Fruit fly (Drosophila melanogaster) whole organism, prepupa: ENCODE data around the gene CG5386.

Experiments used
- Blimp-1 ChIP-seq: fragments of 200-800 bp; sonication (Bioruptor generic); optimal IDR thresholded peaks from 3 replicates; lab custom pipeline; 2017; ENCODE audit warnings: missing biosample characterization, missing genetic modification characterization, mild to moderate bottlenecking, moderate library complexity, missing genetic modification reagents
- CG10631 ChIP-seq: fragments of 200-800 bp; sonication (Bioruptor generic); optimal IDR thresholded peaks from 2 replicates; lab custom pipeline; 2016; ENCODE audit warnings: missing biosample characterization, missing genetic modification characterization
- CG10669 ChIP-seq: fragments of 200-800 bp; sonication (Bioruptor generic); optimal IDR thresholded peaks from 3 replicates; lab custom pipeline; 2018; ENCODE audit warnings: missing biosample characterization, mild to moderate bottlenecking, missing genetic modification characterization, moderate library complexity
- CG11294 ChIP-seq: fragments of 200-800 bp; sonication (Bioruptor generic); IDR thresholded peaks from 2 replicates; pipeline ENCODE4 v1.3.6; 2022; ENCODE audit warnings: missing biosample characterization, missing genetic modification characterization
- CG11762 ChIP-seq: fragments of 200-800 bp; sonication (Bioruptor generic); optimal IDR thresholded peaks from 3 replicates; lab custom pipeline; 2016; ENCODE audit warnings: missing biosample characterization, missing genetic modification characterization; ENCODE audit not compliant: insufficient read depth
- CG11902 ChIP-seq: fragments of 200-800 bp; sonication (Bioruptor generic); optimal IDR thresholded peaks from 3 replicates; lab custom pipeline; 2016; ENCODE audit warnings: missing biosample characterization, missing genetic modification characterization
- CG16779 ChIP-seq: fragments of 200-800 bp; sonication (Bioruptor generic); optimal IDR thresholded peaks from 3 replicates; lab custom pipeline; 2017; ENCODE audit warnings: missing biosample characterization, mild to moderate bottlenecking, missing genetic modification characterization
- CG34406 ChIP-seq: fragments of 200-800 bp; sonication (Bioruptor generic); optimal IDR thresholded peaks from 3 replicates; lab custom pipeline; 2016; ENCODE audit warnings: missing biosample characterization, missing genetic modification characterization
- CG4318 ChIP-seq: fragments of 200-800 bp; sonication (Bioruptor generic); optimal IDR thresholded peaks from 3 replicates; lab custom pipeline; 2017; ENCODE audit warnings: missing biosample characterization, mild to moderate bottlenecking, missing genetic modification characterization
- CG6163 ChIP-seq: fragments of 200-800 bp; sonication (Bioruptor generic); IDR thresholded peaks from 3 replicates; pipeline ENCODE4 v1.3.6; 2022; ENCODE audit warnings: missing biosample characterization, missing genetic modification characterization
- CG6792 ChIP-seq: fragments of 200-800 bp; sonication (Bioruptor generic); optimal IDR thresholded peaks from 3 replicates; lab custom pipeline; 2016; ENCODE audit warnings: missing biosample characterization, missing genetic modification characterization
- CG6808 ChIP-seq: fragments of 200-800 bp; sonication (Bioruptor generic); optimal IDR thresholded peaks from 3 replicates; lab custom pipeline; 2017; ENCODE audit warnings: missing biosample characterization, missing genetic modification characterization, mild to moderate bottlenecking, moderate library complexity, missing genetic modification reagents
- CG6854 ChIP-seq: fragments of 200-800 bp; sonication (Bioruptor generic); optimal IDR thresholded peaks from 2 replicates; lab custom pipeline; 2017; ENCODE audit warnings: missing biosample characterization, mild to moderate bottlenecking, missing genetic modification characterization
- CG7368 ChIP-seq: fragments of 200-800 bp; sonication (Bioruptor generic); optimal IDR thresholded peaks from 3 replicates; lab custom pipeline; 2016; ENCODE audit warnings: missing biosample characterization, missing genetic modification characterization
- CG8119 ChIP-seq: fragments of 200-800 bp; sonication (Bioruptor generic); IDR thresholded peaks from 3 replicates; pipeline ENCODE4 v1.3.6; 2022; ENCODE audit warnings: missing biosample characterization, missing genetic modification characterization
- CG8319 ChIP-seq: fragments of 200-800 bp; sonication (Bioruptor generic); optimal IDR thresholded peaks from 3 replicates; lab custom pipeline; 2016; ENCODE audit warnings: missing biosample characterization, missing genetic modification characterization
- CG8632 ChIP-seq: fragments of 200-800 bp; sonication (Bioruptor generic); optimal IDR thresholded peaks from 3 replicates; lab custom pipeline; 2016; ENCODE audit warnings: missing biosample characterization, missing genetic modification characterization
- CG9139 ChIP-seq: fragments of 200-800 bp; sonication (Bioruptor generic); optimal IDR thresholded peaks from 3 replicates; lab custom pipeline; 2017; ENCODE audit warnings: missing biosample characterization, mild to moderate bottlenecking, missing genetic modification characterization
- Eip75B ChIP-seq: fragments of 200-800 bp; sonication (Bioruptor generic); optimal IDR thresholded peaks from 3 replicates; lab custom pipeline; 2016; ENCODE audit warnings: missing biosample characterization, missing genetic modification characterization
- Eip78C ChIP-seq: fragments of 200-800 bp; sonication (Bioruptor generic); peaks from one replicate; lab custom pipeline; 2016; ENCODE audit warnings: missing biosample characterization, missing genetic modification characterization
- Eip93F ChIP-seq: fragments of 200-800 bp; sonication (Bioruptor generic); optimal IDR thresholded peaks from 2 replicates; lab custom pipeline; 2016; ENCODE audit warnings: missing biosample characterization, mild to moderate bottlenecking, missing genetic modification characterization
- Ets21C ChIP-seq: fragments of 200-800 bp; sonication (Bioruptor generic); optimal IDR thresholded peaks from 3 replicates; lab custom pipeline; 2016; ENCODE audit warnings: missing biosample characterization, missing genetic modification characterization
- Hr38 ChIP-seq: sonication (Bioruptor generic); optimal IDR thresholded peaks from 2 replicates; lab custom pipeline; 2016; ENCODE audit warnings: missing biosample characterization, missing genetic modification characterization
- Hr4 ChIP-seq: fragments of 200-800 bp; sonication (Bioruptor generic); optimal IDR thresholded peaks from 3 replicates; lab custom pipeline; 2016; ENCODE audit warnings: missing biosample characterization, missing genetic modification characterization
- Lpt ChIP-seq: fragments of 200-800 bp; sonication (Bioruptor generic); optimal IDR thresholded peaks from 3 replicates; lab custom pipeline; 2016; ENCODE audit warnings: missing biosample characterization, missing genetic modification characterization
- Met ChIP-seq: fragments of 200-800 bp; sonication (Bioruptor generic); optimal IDR thresholded peaks from 3 replicates; lab custom pipeline; 2016; ENCODE audit warnings: missing biosample characterization, missing genetic modification characterization
- OdsH ChIP-seq: fragments of 200-800 bp; sonication (Bioruptor generic); optimal IDR thresholded peaks from 3 replicates; lab custom pipeline; 2016; ENCODE audit warnings: missing biosample characterization, missing genetic modification characterization
- Smox ChIP-seq: fragments of 200-800 bp; sonication (Bioruptor generic); optimal IDR thresholded peaks from 3 replicates; lab custom pipeline; 2016; ENCODE audit warnings: missing biosample characterization, missing genetic modification characterization
- Sox102F ChIP-seq: fragments of 200-800 bp; sonication (Bioruptor generic); optimal IDR thresholded peaks from 2 replicates; lab custom pipeline; 2016; ENCODE audit warnings: missing biosample characterization, mild to moderate bottlenecking, missing genetic modification characterization
- Sox15 ChIP-seq: fragments of 200-800 bp; sonication (Bioruptor generic); optimal IDR thresholded peaks from 3 replicates; lab custom pipeline; 2016; ENCODE audit warnings: missing biosample characterization, missing genetic modification characterization
- acj6 ChIP-seq: fragments of 200-800 bp; sonication (Bioruptor generic); optimal IDR thresholded peaks from 3 replicates; lab custom pipeline; 2016; ENCODE audit warnings: missing biosample characterization, missing genetic modification characterization
- cyc ChIP-seq: fragments of 200-800 bp; sonication (Bioruptor generic); optimal IDR thresholded peaks from 3 replicates; lab custom pipeline; 2016; ENCODE audit warnings: missing biosample characterization, missing genetic modification characterization
- dsx ChIP-seq: fragments of 200-800 bp; optimal IDR thresholded peaks from 3 replicates; lab custom pipeline; 2019; ENCODE audit warnings: missing biosample characterization, mild to moderate bottlenecking, missing genetic modification characterization, moderate library complexity; ENCODE audit not compliant: poor library complexity, severe bottlenecking
- eg ChIP-seq: fragments of 200-800 bp; sonication (Bioruptor generic); IDR thresholded peaks from 3 replicates; pipeline ENCODE4 v1.3.6; 2022; ENCODE audit warnings: missing biosample characterization, missing genetic modification characterization
- fd59A ChIP-seq: fragments of 200-800 bp; sonication (Bioruptor generic); optimal IDR thresholded peaks from 2 replicates; lab custom pipeline; 2017; ENCODE audit warnings: missing biosample characterization, mild to moderate bottlenecking, missing genetic modification characterization, missing genetic modification reagents
- fkh ChIP-seq: fragments of 200-800 bp; sonication (Bioruptor generic); optimal IDR thresholded peaks from 3 replicates; lab custom pipeline; 2017; ENCODE audit warnings: missing biosample characterization, mild to moderate bottlenecking, missing genetic modification characterization, moderate library complexity
- lz ChIP-seq: fragments of 200-800 bp; sonication (Bioruptor generic); optimal IDR thresholded peaks from 3 replicates; lab custom pipeline; 2016; ENCODE audit warnings: missing biosample characterization, missing genetic modification characterization
- pdm3 ChIP-seq: fragments of 200-800 bp; sonication (Bioruptor generic); optimal IDR thresholded peaks from 3 replicates; lab custom pipeline; 2016; ENCODE audit warnings: missing biosample characterization, missing genetic modification characterization
- salr ChIP-seq, 2 experiments: fragments of 200-800 bp; sonication (Bioruptor generic); optimal IDR thresholded peaks; 3 replicates each; lab custom pipeline; 2016 to 2018; ENCODE audit warnings: missing biosample characterization in 2 of 2, missing genetic modification characterization in 2 of 2, mild to moderate bottlenecking in 1 of 2
- spab ChIP-seq: fragments of 200-800 bp; sonication (Bioruptor generic); optimal IDR thresholded peaks from 2 replicates; lab custom pipeline; 2017; ENCODE audit warnings: missing biosample characterization, mild to moderate bottlenecking, missing genetic modification characterization, missing genetic modification reagents
- topi ChIP-seq: fragments of 200-800 bp; sonication (Bioruptor generic); optimal IDR thresholded peaks from 3 replicates; lab custom pipeline; 2016; ENCODE audit warnings: missing biosample characterization, missing genetic modification characterization

Gene CG5386

DNA sequence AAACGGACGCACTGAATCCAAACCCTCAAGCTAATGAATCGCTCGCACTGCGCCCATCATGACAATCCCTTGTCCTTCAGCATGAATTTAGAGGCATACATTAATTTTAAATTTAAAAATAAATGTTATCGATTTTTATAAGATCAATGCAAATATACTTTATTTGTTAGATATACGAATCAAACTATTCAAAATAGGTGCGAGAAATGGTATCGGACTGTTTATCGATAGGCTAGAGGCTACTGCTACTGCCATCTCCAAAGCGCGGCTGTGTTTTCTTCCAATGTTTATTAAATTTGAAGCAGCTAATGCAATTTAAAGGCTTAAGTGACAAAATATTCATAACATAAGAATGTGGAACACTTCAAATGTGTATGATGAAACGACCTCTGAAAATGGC lies 39.0 kb upstream of the CG5386 start, which contains the start of gene CG43342:
Gene CG43342 (plus strand): TSS at position 264 of the 400 bp plus-strand sequence.
- TF ChIP-seq CG6854 (GFP tag; lab: Kevin White, UChicago) (no peak), Hr38 (GFP tag; lab: Kevin White, UChicago) (no peak), OdsH (GFP tag; lab: Kevin White, UChicago) (no peak), fkh (GFP tag; lab: Kevin White, UChicago) (peak; percentile 64), CG7368 (GFP tag; lab: Kevin White, UChicago) (no peak), pdm3 (GFP tag; lab: Kevin White, UChicago) (no peak), CG6163 (no peak)

DNA sequence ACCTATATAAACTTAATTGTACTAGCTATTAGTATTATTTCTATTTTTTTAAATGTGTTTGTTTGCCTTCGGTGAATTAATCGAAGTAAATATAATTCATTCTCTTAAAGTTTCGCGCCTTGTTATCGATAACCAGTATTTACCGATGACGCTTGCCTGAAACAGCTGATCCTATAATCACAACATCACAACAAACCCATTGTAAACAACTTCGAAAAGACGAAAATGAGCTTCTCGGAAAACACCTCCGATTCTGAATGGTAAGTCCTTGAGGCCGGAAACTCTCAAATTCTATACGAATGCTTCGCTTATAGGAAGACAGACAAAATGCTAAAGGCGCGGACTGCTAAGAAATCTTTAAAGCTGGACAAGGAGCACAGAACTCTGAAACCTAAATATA lies 37.9 kb upstream of the CG5386 start, which contains the start of gene CG34149:
Gene CG34149 (plus strand): TSS at position 187 of the 400 bp plus-strand sequence.
- peak; percentile 82 for TF ChIP-seq fkh (GFP tag; lab: Kevin White, UChicago)
- no peak for TF ChIP-seq CG11294 (GFP tag; lab: Robert Waterston, UW)

DNA sequence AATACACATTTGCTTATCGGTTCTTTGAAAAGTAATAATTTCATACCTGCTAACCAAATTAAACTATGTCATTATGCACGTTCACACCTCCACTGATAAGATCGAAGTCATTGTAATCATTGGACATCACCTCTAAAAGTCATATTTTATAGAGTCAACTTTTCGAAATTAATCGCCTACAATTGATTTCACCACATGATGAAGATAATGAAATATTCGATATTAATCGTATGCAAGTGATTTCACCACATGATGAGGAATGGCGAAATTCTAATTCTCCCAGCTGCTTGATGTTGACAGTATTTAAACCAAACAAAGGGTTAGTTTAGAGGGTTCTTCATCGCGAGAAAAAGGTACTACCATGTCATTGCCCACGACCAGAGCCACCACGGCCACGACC lies 33.6 kb upstream of the CG5386 start, which contains the start of gene CG18596:
Gene CG18596 (plus strand): TSS at position 250 of the 400 bp plus-strand sequence.
- TF ChIP-seq CG8119: no peak
- TF ChIP-seq Eip93F (GFP tag; lab: Kevin White, UChicago): no peak

DNA sequence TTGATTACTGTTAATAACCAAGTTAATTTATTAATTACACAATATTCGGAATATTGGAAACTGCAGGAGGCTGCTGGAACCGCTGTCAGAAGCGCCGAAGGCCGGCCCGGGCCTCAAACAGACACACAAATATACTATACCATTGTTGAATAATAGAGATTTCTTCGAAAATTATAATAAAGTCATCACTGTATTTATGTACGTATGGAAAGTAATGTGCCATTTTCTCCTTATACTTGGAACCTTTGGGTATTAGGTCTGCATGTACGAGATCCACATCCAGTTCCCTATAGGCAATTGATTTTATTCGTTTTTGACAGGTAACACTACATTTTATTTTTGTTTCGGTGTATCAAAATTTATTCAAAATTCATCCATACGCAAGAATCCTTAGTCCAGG lies 30.5 kb upstream of the CG5386 start, which contains the start of gene CG7069:
Gene CG7069 (plus strand): TSS at position 301 of the 400 bp plus-strand sequence.
- TF ChIP-seq Eip78C (GFP tag; lab: Kevin White, UChicago) (no peak), fkh (GFP tag; lab: Kevin White, UChicago) (no peak), spab (no peak), dsx (GFP tag; lab: Kevin White, UChicago) (no peak)

DNA sequence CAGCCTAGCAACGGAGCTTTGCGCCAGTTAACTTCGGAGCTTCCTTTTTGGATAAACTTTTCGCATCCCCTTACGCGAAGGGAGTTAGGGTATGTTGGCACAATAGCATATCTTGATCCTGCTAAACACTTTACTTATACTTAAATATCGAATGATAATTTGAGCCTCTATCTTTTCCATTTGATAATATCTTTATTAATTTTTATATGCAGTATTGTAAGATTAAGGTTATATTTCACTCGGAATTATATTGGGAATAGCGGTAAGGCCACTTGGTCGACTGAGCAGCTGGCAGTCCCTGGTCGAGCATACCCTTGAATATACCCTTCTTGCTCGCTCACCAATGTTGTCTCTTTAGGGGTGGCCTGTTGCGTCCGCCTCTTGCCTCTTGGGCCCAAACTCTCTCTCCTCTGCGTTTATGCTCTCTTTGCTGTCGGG lies 26.7 kb upstream of the CG5386 start:
- peak; percentile 53 for TF ChIP-seq Lpt
- TF ChIP-seq CG10669 (GFP tag; lab: Kevin White, UChicago): peak; percentile 39
- TF ChIP-seq CG11902 (GFP tag; lab: Kevin White, UChicago): peak; percentile 2
- TF ChIP-seq eg (GFP tag; lab: Robert Waterston, UW): peak; percentile 89
- no peak for TF ChIP-seq Smox (GFP tag; lab: Kevin White, UChicago)
- TF ChIP-seq cyc: peak; percentile 50
- peak; percentile 51 for TF ChIP-seq lz (GFP tag; lab: Kevin White, UChicago)
- peak; percentile 68 for TF ChIP-seq OdsH (GFP tag; lab: Kevin White, UChicago)
- TF ChIP-seq CG7368 (GFP tag; lab: Kevin White, UChicago): peak; percentile 23
- peak; percentile 79 for TF ChIP-seq CG8119
- peak; percentile 66 for TF ChIP-seq Met (GFP tag; lab: Kevin White, UChicago)
- TF ChIP-seq salr (GFP tag; optimal IDR thresholded peaks at IDR 0.05; lab: Kevin White, UChicago): no peak
- no peak for TF ChIP-seq Sox15 (GFP tag; lab: Kevin White, UChicago)
- TF ChIP-seq CG11294 (GFP tag; lab: Robert Waterston, UW): peak; percentile 79
- TF ChIP-seq CG34406: peak; percentile 53
- TF ChIP-seq acj6 (GFP tag; lab: Kevin White, UChicago): peak; percentile 72
- no peak for TF ChIP-seq CG16779 (tag; lab: Kevin White, UChicago)
- TF ChIP-seq CG10631: peak; percentile 62
- TF ChIP-seq CG8632: peak; percentile 52
- no peak for TF ChIP-seq CG4318 (GFP tag; lab: Kevin White, UChicago)
- TF ChIP-seq Eip93F (GFP tag; lab: Kevin White, UChicago): peak; percentile 36
- no peak for TF ChIP-seq CG6854 (GFP tag; lab: Kevin White, UChicago)
- peak; percentile 44 for TF ChIP-seq fd59A
- TF ChIP-seq Sox102F (GFP tag; lab: Kevin White, UChicago): peak; percentile 74
- TF ChIP-seq CG6792 (GFP tag; lab: Kevin White, UChicago): peak; percentile 56
- TF ChIP-seq Hr4 (GFP tag; lab: Kevin White, UChicago): peak; percentile 54
- TF ChIP-seq CG6808: no peak
- TF ChIP-seq CG11762 (GFP tag; lab: Kevin White, UChicago): peak; percentile 13
- peak; percentile 89 for TF ChIP-seq Eip78C (GFP tag; lab: Kevin White, UChicago)
- TF ChIP-seq CG6163: peak; percentile 62
- TF ChIP-seq Blimp-1: no peak
- TF ChIP-seq CG9139 (GFP tag; lab: Kevin White, UChicago): no peak
- peak; percentile 43 for TF ChIP-seq spab
- no peak for TF ChIP-seq Ets21C (GFP tag; lab: Kevin White, UChicago)
- peak; percentile 48 for TF ChIP-seq CG8319
- TF ChIP-seq topi (GFP tag; lab: Kevin White, UChicago): peak; percentile 43
- peak; percentile 60 for TF ChIP-seq Eip75B (GFP tag; lab: Kevin White, UChicago)
